Worm (Caenorhabditis elegans) whole organism, early embryonic: Measurements from ENCODE around the gene F47B8.8.

Source experiments
- ama-1 ChIP-seq: fragments of 150-350 bp; optimal IDR thresholded peaks from 2 replicates; lab custom pipeline; 2014
- ets-7 ChIP-seq: sonication (generic microtip); optimal IDR thresholded peaks from 2 replicates; lab custom pipeline; 2016; ENCODE audit warnings: missing genotype, missing genetic modification characterization, missing compliant biosample characterization
- hmg-4 ChIP-seq: fragments of 200-800 bp; sonication (Bioruptor generic); optimal IDR thresholded peaks from 2 replicates; lab custom pipeline; 2018; ENCODE audit warnings: mild to moderate bottlenecking, missing genetic modification characterization, missing compliant biosample characterization
- sea-1 ChIP-seq: fragments of 200-800 bp; sonication (Bioruptor generic); conservative IDR thresholded peaks from 2 replicates; pipeline ENCODE4 v1.3.6; 2022; ENCODE audit warnings: missing genetic modification characterization, missing compliant biosample characterization

DNA sequence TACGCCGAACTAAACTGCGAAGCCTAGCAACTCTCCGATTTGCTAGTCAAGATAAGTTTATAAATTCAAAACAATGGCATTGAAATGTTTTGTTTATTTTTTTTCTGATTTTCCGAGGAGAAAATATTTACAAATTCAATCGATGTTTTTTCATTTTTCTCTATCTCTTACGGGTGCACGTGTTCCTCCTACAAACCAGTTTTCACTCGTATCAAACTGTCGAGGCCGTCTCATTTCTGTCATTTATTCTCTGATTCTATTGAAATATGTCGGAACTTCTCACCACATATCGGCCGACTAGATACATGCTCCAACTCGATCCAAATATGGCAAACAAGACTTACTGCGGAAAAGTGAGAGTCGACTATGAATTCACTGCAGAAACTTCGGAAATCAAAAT lies at the start of gene F47B8.8:
- TF ChIP-seq ama-1, result no peak
- no peak for TF ChIP-seq sea-1 (GFP tag; lab: Robert Waterston, UW)
- no peak for TF ChIP-seq hmg-4 (GFP tag; lab: Kevin White, UChicago)
- no peak for TF ChIP-seq ets-7 (tag; lab: Kevin White, UChicago)
